Worm (Caenorhabditis elegans) whole organism, L3 larva: Measurements from ENCODE around the gene col-71.

Source experiments
- R02D3.7 ChIP-seq: fragments of 150-350 bp; optimal IDR thresholded peaks from 2 replicates; lab custom pipeline; 2014; ENCODE audit warnings: missing biosample characterization, missing genetic modification characterization
- ZK546.5 ChIP-seq: sonication (generic microtip); optimal IDR thresholded peaks from 2 replicates; lab custom pipeline; 2017; ENCODE audit warnings: missing biosample characterization, missing genetic modification characterization
- aly-2 ChIP-seq: fragments of 150-350 bp; optimal IDR thresholded peaks from 2 replicates; lab custom pipeline; 2014; ENCODE audit warnings: missing biosample characterization, missing genetic modification characterization
- ama-1 ChIP-seq: fragments of 150-350 bp; optimal IDR thresholded peaks from 2 replicates; lab custom pipeline; 2018
- ceh-16 ChIP-seq: sonication (generic microtip); optimal IDR thresholded peaks from 2 replicates; lab custom pipeline; 2017; ENCODE audit warnings: missing biosample characterization, missing genetic modification characterization
- ceh-28 ChIP-seq: fragments of 150-350 bp; optimal IDR thresholded peaks from 2 replicates; lab custom pipeline; 2014; ENCODE audit warnings: missing biosample characterization, missing genetic modification reagents, missing genetic modification characterization
- ceh-82 ChIP-seq: fragments of 150-350 bp; optimal IDR thresholded peaks from 2 replicates; lab custom pipeline; 2014; ENCODE audit warnings: missing biosample characterization, missing genetic modification characterization
- ceh-9 ChIP-seq: sonication (generic microtip); optimal IDR thresholded peaks from 2 replicates; lab custom pipeline; 2018; ENCODE audit warnings: missing biosample characterization, missing genetic modification characterization
- daf-12 ChIP-seq: fragments of 150-350 bp; optimal IDR thresholded peaks from 2 replicates; lab custom pipeline; 2014; ENCODE audit warnings: missing biosample characterization, missing genetic modification reagents, missing genetic modification characterization
- egl-27 ChIP-seq: sonication (generic microtip); optimal IDR thresholded peaks from 4 replicates; lab custom pipeline; 2017; ENCODE audit warnings: missing biosample characterization, missing genetic modification reagents, missing genetic modification characterization
- egl-5 ChIP-seq: fragments of 150-350 bp; optimal IDR thresholded peaks from 2 replicates; lab custom pipeline; 2017; ENCODE audit warnings: missing biosample characterization, missing genetic modification reagents, missing genetic modification characterization, inconsistent platforms
- elt-1 ChIP-seq: fragments of 150-350 bp; optimal IDR thresholded peaks from 2 replicates; lab custom pipeline; 2014; ENCODE audit warnings: missing biosample characterization, missing genetic modification characterization
- elt-2 ChIP-seq: sonication (generic microtip); optimal IDR thresholded peaks from 2 replicates; lab custom pipeline; 2016; ENCODE audit warnings: missing genetic modification reagents, mild to moderate bottlenecking, missing genetic modification characterization, missing compliant biosample characterization
- elt-3 ChIP-seq, 3 experiments: fragments of 150-350 bp in 1 of 3; sonication (generic microtip) in 2 of 3; optimal IDR thresholded peaks; 2 replicates in 2 of 3; 4 replicates in 1 of 3; lab custom pipeline; 2014 to 2017; ENCODE audit warnings: missing biosample characterization in 3 of 3, missing genetic modification characterization in 3 of 3
- eor-1 ChIP-seq, 2 experiments: fragments of 150-350 bp; optimal IDR thresholded peaks; 2 replicates each; lab custom pipeline; 2014 to 2018; ENCODE audit warnings: missing biosample characterization in 2 of 2, missing genetic modification characterization in 2 of 2
- fkh-10 ChIP-seq: sonication (generic microtip); optimal IDR thresholded peaks from 2 replicates; lab custom pipeline; 2017; ENCODE audit warnings: missing biosample characterization, missing genetic modification reagents, missing genetic modification characterization
- fkh-2 ChIP-seq: fragments of 150-350 bp; optimal IDR thresholded peaks from 2 replicates; lab custom pipeline; 2014; ENCODE audit warnings: missing biosample characterization, missing genetic modification reagents, missing genetic modification characterization
- fos-1 ChIP-seq: fragments of 150-350 bp; optimal IDR thresholded peaks from 2 replicates; lab custom pipeline; 2014; ENCODE audit warnings: missing biosample characterization, missing genetic modification characterization
- hmg-11 ChIP-seq: sonication (generic microtip); optimal IDR thresholded peaks from 2 replicates; lab custom pipeline; 2016; ENCODE audit warnings: missing genetic modification characterization, missing compliant biosample characterization
- jun-1 ChIP-seq: fragments of 150-350 bp; optimal IDR thresholded peaks from 2 replicates; lab custom pipeline; 2014; ENCODE audit warnings: missing biosample characterization, missing genetic modification reagents, missing genetic modification characterization
- lin-15B ChIP-seq: fragments of 150-350 bp; optimal IDR thresholded peaks from 2 replicates; lab custom pipeline; 2014; ENCODE audit warnings: missing biosample characterization, missing genetic modification characterization
- lin-39 ChIP-seq: fragments of 150-350 bp; optimal IDR thresholded peaks from 2 replicates; lab custom pipeline; 2018; ENCODE audit warnings: missing biosample characterization, missing genetic modification reagents, missing genetic modification characterization
- lsy-12 ChIP-seq: sonication (generic microtip); optimal IDR thresholded peaks from 2 replicates; lab custom pipeline; 2016; ENCODE audit warnings: mild to moderate bottlenecking, missing genetic modification characterization, missing compliant biosample characterization
- mdl-1 ChIP-seq: fragments of 150-350 bp; optimal IDR thresholded peaks from 2 replicates; lab custom pipeline; 2014; ENCODE audit warnings: missing biosample characterization, missing genetic modification characterization
- mml-1 ChIP-seq: fragments of 150-350 bp; sonication (generic microtip); optimal IDR thresholded peaks from 3 replicates; lab custom pipeline; 2014; ENCODE audit warnings: missing biosample characterization, missing genetic modification characterization
- nfya-1 ChIP-seq: sonication (generic microtip); optimal IDR thresholded peaks from 2 replicates; lab custom pipeline; 2017; ENCODE audit warnings: missing genetic modification characterization, mild to moderate bottlenecking, missing compliant biosample characterization, antibody characterized with exemption, moderate library complexity; ENCODE audit not compliant: insufficient read depth
- nhr-11 ChIP-seq: fragments of 150-350 bp; optimal IDR thresholded peaks from 2 replicates; lab custom pipeline; 2014; ENCODE audit warnings: missing biosample characterization, missing genetic modification characterization
- nhr-12 ChIP-seq: fragments of 150-350 bp; optimal IDR thresholded peaks from 2 replicates; lab custom pipeline; 2014; ENCODE audit warnings: missing biosample characterization, missing genetic modification characterization
- nhr-23 ChIP-seq: fragments of 150-350 bp; optimal IDR thresholded peaks from 2 replicates; lab custom pipeline; 2014; ENCODE audit warnings: missing biosample characterization, missing genetic modification reagents, missing genetic modification characterization
- nhr-237 ChIP-seq: fragments of 150-350 bp; optimal IDR thresholded peaks from 2 replicates; lab custom pipeline; 2014; ENCODE audit warnings: missing biosample characterization, missing genetic modification characterization
- nhr-25 ChIP-seq: sonication (generic microtip); optimal IDR thresholded peaks from 2 replicates; lab custom pipeline; 2017; ENCODE audit warnings: missing biosample characterization, missing genetic modification characterization
- nhr-28 ChIP-seq: fragments of 150-350 bp; optimal IDR thresholded peaks from 2 replicates; lab custom pipeline; 2014; ENCODE audit warnings: missing biosample characterization, missing genetic modification characterization
- nhr-43 ChIP-seq: sonication (generic microtip); optimal IDR thresholded peaks from 2 replicates; lab custom pipeline; 2016; ENCODE audit warnings: mild to moderate bottlenecking, missing genetic modification characterization, missing compliant biosample characterization; ENCODE audit not compliant: poor library complexity, severe bottlenecking
- nhr-67 ChIP-seq: fragments of 150-350 bp; optimal IDR thresholded peaks from 2 replicates; lab custom pipeline; 2014; ENCODE audit warnings: missing biosample characterization, missing genetic modification characterization
- nhr-76 ChIP-seq: fragments of 150-350 bp; sonication (generic microtip); optimal IDR thresholded peaks from 5 replicates; lab custom pipeline; 2014; ENCODE audit warnings: missing biosample characterization, missing genetic modification characterization
- nhr-77 ChIP-seq: fragments of 150-350 bp; optimal IDR thresholded peaks from 2 replicates; lab custom pipeline; 2014; ENCODE audit warnings: missing biosample characterization, missing genetic modification characterization
- pha-4 ChIP-seq: fragments of 150-350 bp; optimal IDR thresholded peaks from 2 replicates; lab custom pipeline; 2014; ENCODE audit warnings: missing biosample characterization, missing genetic modification reagents, missing genetic modification characterization
- pqm-1 ChIP-seq: fragments of 150-350 bp; optimal IDR thresholded peaks from 2 replicates; lab custom pipeline; 2017; ENCODE audit warnings: missing biosample characterization, missing genetic modification characterization, inconsistent platforms
- sea-2 ChIP-seq: fragments of 150-350 bp; sonication (generic microtip); optimal IDR thresholded peaks from 4 replicates; lab custom pipeline; 2014; ENCODE audit warnings: missing biosample characterization, missing genetic modification reagents, missing genetic modification characterization
- skn-1 ChIP-seq: fragments of 150-350 bp; optimal IDR thresholded peaks from 2 replicates; lab custom pipeline; 2014; ENCODE audit warnings: missing biosample characterization, missing genetic modification characterization
- snpc-4 ChIP-seq: fragments of 150-350 bp; optimal IDR thresholded peaks from 2 replicates; lab custom pipeline; 2014; ENCODE audit warnings: missing biosample characterization, missing genetic modification characterization
- tbx-2 ChIP-seq: sonication (generic microtip); optimal IDR thresholded peaks from 2 replicates; lab custom pipeline; 2016; ENCODE audit warnings: mild to moderate bottlenecking, missing genetic modification characterization, missing compliant biosample characterization
- unc-39 ChIP-seq: sonication (generic microtip); optimal IDR thresholded peaks from 4 replicates; lab custom pipeline; 2017; ENCODE audit warnings: missing biosample characterization, missing genetic modification characterization
- unc-62 ChIP-seq: fragments of 150-350 bp; sonication (generic microtip); optimal IDR thresholded peaks from 4 replicates; lab custom pipeline; 2014; ENCODE audit warnings: missing biosample characterization, missing genetic modification reagents, missing genetic modification characterization
- zag-1 ChIP-seq: fragments of 150-350 bp; optimal IDR thresholded peaks from 2 replicates; lab custom pipeline; 2014; ENCODE audit warnings: missing biosample characterization, missing genetic modification characterization
- ztf-11 ChIP-seq: fragments of 150-350 bp; optimal IDR thresholded peaks from 2 replicates; lab custom pipeline; 2014; ENCODE audit warnings: missing biosample characterization, missing genetic modification characterization
- ztf-4 ChIP-seq: fragments of 150-350 bp; optimal IDR thresholded peaks from 2 replicates; lab custom pipeline; 2014; ENCODE audit warnings: missing biosample characterization, missing genetic modification characterization

Gene col-71

DNA sequence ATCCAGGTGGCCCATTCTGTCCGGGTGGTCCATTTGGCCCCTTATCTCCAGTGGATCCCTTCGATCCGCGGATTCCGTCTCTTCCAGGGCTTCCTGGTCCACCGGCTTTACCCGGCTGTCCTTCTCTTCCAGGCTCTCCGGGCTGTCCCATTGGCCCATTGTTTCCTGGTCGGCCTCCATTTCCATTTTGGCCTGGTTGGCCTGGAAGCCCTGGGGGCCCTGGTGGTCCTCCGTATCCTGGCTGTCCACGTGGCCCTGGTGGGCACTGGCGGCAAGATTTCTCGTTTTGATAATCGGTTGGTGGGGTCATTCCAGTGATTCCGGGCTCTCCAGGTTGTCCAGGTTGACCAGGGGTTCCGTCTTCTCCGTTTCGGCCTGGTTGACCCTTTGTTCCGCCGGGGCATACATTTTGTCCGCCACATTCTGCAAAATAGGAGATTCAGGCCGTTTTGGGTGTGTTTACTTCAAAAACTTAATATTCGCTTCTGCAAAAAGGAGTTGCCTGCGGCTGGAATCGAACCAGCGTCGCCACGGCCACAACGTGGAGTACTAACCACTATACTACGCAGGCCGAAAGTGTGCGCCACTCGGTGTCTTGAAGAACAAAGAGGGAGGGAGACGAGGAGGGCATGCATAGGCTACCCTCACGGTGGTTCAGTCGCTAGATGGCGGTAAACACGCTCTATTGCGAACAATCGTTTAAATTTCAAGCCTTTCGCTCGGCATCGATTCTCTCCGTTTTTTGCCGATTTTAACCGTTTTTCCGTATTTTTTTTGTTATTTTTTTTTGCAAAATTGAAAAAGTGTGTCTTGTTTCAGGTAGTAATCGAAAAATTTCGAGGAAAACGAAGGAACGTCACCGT is 18.8 kb upstream of the col-71 start, which contains the start of gene W09G10.9 (continued):
- TF ChIP-seq unc-39 (tag; lab: Kevin White, UChicago) (no peak), mdl-1 (tag; lab: Kevin White, UChicago) (no peak), zag-1 (no peak), hmg-11 (tag; lab: Kevin White, UChicago) (peak; percentile 79), unc-62 (GFP tag; lab: Kevin White, UChicago) (no peak), pqm-1 (tag; lab: Kevin White, UChicago) (peak; percentile 8), elt-2 (tag; lab: Kevin White, UChicago) (peak; percentile 42), fkh-2 (tag; lab: Kevin White, UChicago) (no peak), tbx-2 (tag; lab: Kevin White, UChicago) (no peak), lin-39 (peak; percentile 31), nhr-43 (tag; lab: Kevin White, UChicago) (peak; percentile 38), nhr-237 (tag; lab: Kevin White, UChicago) (no peak), ceh-82 (tag; lab: Kevin White, UChicago) (no peak), sea-2 (GFP tag; lab: Kevin White, UChicago) (no peak)

DNA sequence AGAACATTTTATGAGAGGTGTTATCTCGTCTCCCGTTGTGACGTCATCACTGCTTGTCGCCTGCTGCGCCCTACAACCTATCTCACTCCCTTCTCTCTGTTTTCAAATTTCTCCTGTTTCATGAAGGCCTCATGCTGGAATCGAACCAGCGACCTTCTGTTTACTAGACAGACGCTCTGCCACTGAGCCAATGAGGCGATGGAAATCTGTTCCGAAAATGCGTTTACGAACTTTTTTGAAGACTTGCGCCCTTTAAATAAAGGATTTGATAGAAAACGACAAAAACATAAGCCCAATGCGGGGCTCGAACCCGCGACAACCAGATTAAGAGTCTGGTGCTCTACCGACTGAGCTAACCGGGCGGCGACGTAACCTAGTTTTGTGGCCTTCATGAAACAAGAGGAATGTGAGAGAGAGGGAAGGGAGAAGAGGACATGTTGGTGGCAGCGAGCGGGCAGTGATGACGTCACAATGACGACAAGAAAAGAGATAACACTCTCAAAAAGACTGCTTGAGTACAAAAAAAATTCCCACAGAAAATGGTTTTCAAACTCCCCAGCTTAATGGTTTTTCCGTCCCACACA is 16.7 kb upstream of the col-71 start, which contains the start of gene clec-126:
TSS of gene clec-126 (plus strand) at position 534 of the 584 bp plus-strand sequence.
- TF ChIP-seq nhr-25 (tag; lab: Kevin White, UChicago) = peak; percentile 76
- peak; percentile 79 for TF ChIP-seq lsy-12 (tag; lab: Kevin White, UChicago)
- no peak for TF ChIP-seq daf-12
- peak; percentile 87 for TF ChIP-seq nfya-1 (tag; lab: Kevin White, UChicago)
- peak; percentile 71 for TF ChIP-seq hmg-11 (tag; lab: Kevin White, UChicago)
- TF ChIP-seq sea-2 (GFP tag; lab: Kevin White, UChicago) = no peak
- peak; percentile 55 for TF ChIP-seq ama-1 (lab: Kevin White, UChicago)
- TF ChIP-seq ztf-11 (tag; lab: Kevin White, UChicago) = no peak
- no peak for TF ChIP-seq nhr-67 (tag; lab: Kevin White, UChicago)
- TF ChIP-seq zag-1 = no peak
- no peak for TF ChIP-seq fos-1
- no peak for TF ChIP-seq aly-2
- TF ChIP-seq nhr-11 = no peak
- peak; percentile 29 for TF ChIP-seq snpc-4 (tag; lab: Kevin White, UChicago)
- peak; percentile 76 for TF ChIP-seq lin-39
- TF ChIP-seq ceh-82 (tag; lab: Kevin White, UChicago) = peak; percentile 19
- TF ChIP-seq ztf-4 (tag; lab: Kevin White, UChicago) = peak; percentile 49
- peak; percentile 17 for TF ChIP-seq R02D3.7
- TF ChIP-seq nhr-237 (tag; lab: Kevin White, UChicago) = no peak
- no peak for TF ChIP-seq fkh-10 (GFP tag; lab: Kevin White, UChicago)
- peak; percentile 51 for TF ChIP-seq lin-15B (tag; lab: Kevin White, UChicago)
- no peak for TF ChIP-seq ceh-9 (tag; lab: Kevin White, UChicago)
- peak; percentile 78 for TF ChIP-seq elt-2 (tag; lab: Kevin White, UChicago)
- no peak for TF ChIP-seq unc-39 (tag; lab: Kevin White, UChicago)
- TF ChIP-seq elt-3 (tag; optimal IDR thresholded peaks at IDR 0.05; lab: Kevin White, UChicago) = peak in 1 of 3 experiments; percentile 10
- no peak for TF ChIP-seq mml-1 (tag; lab: Kevin White, UChicago)
- TF ChIP-seq nhr-28 (tag; lab: Kevin White, UChicago) = no peak
- TF ChIP-seq nhr-77 = no peak
- TF ChIP-seq nhr-76 (tag; lab: Kevin White, UChicago) = no peak
- no peak for TF ChIP-seq elt-1 (tag; lab: Kevin White, UChicago)
- peak; percentile 58 for TF ChIP-seq jun-1 (tag; lab: Kevin White, UChicago)
- peak; percentile 21 for TF ChIP-seq pqm-1 (tag; lab: Kevin White, UChicago)
- TF ChIP-seq ceh-28 (tag; lab: Kevin White, UChicago) = peak; percentile 18
- no peak for TF ChIP-seq eor-1 (tag; optimal IDR thresholded peaks at IDR 0.05; lab: Kevin White, UChicago)
- TF ChIP-seq egl-27 = peak; percentile 72
- TF ChIP-seq ZK546.5 = no peak
- TF ChIP-seq tbx-2 (tag; lab: Kevin White, UChicago) = peak; percentile 69
- peak; percentile 45 for TF ChIP-seq nhr-23 (tag; lab: Kevin White, UChicago)
- peak; percentile 61 for TF ChIP-seq ceh-16
- TF ChIP-seq fkh-2 (tag; lab: Kevin White, UChicago) = no peak
- TF ChIP-seq nhr-12 = no peak
- TF ChIP-seq egl-5 (tag; lab: Kevin White, UChicago) = peak; percentile 70
- TF ChIP-seq unc-62 (GFP tag; lab: Kevin White, UChicago) = no peak
- TF ChIP-seq pha-4 (tag; lab: Kevin White, UChicago) = peak; percentile 59
- peak; percentile 39 for TF ChIP-seq nhr-43 (tag; lab: Kevin White, UChicago)
- TF ChIP-seq skn-1 = peak; percentile 21
- TF ChIP-seq mdl-1 (tag; lab: Kevin White, UChicago) = no peak
- TF ChIP-seq, all 47 proteins: peak for 24
